Worm (Caenorhabditis elegans) whole organism, mixed stage, embryonic: ENCODE data around the gene rbm-26.

Experiments used
- ceh-83 ChIP-seq: fragments of 200-800 bp; sonication (Bioruptor generic); optimal IDR thresholded peaks from 2 replicates; lab custom pipeline; 2018; ENCODE audit warnings: mild to moderate bottlenecking, missing genetic modification characterization, missing compliant biosample characterization
- elt-1 ChIP-seq: sonication (generic microtip); optimal IDR thresholded peaks from 2 replicates; lab custom pipeline; 2017; ENCODE audit warnings: missing genetic modification characterization, mild to moderate bottlenecking, missing compliant biosample characterization, antibody characterized with exemption, moderate library complexity, borderline replicate concordance; ENCODE audit not compliant: insufficient read depth
- elt-3 ChIP-seq: fragments of 150-350 bp; optimal IDR thresholded peaks from 2 replicates; lab custom pipeline; 2014; ENCODE audit warnings: missing biosample characterization, missing genetic modification characterization
- flh-1 ChIP-seq: fragments of 200-800 bp; sonication (Bioruptor generic); optimal IDR thresholded peaks from 2 replicates; lab custom pipeline; 2018; ENCODE audit warnings: mild to moderate bottlenecking, missing genetic modification characterization, moderate library complexity, missing compliant biosample characterization
- lsy-2 ChIP-seq: fragments of 150-350 bp; optimal IDR thresholded peaks from 2 replicates; lab custom pipeline; 2014; ENCODE audit warnings: missing biosample characterization, missing genetic modification characterization
- mep-1 ChIP-seq: fragments of 150-350 bp; optimal IDR thresholded peaks from 2 replicates; lab custom pipeline; 2017; ENCODE audit warnings: missing biosample characterization, missing genetic modification reagents, missing genetic modification characterization, inconsistent platforms
- nhr-12 ChIP-seq: fragments of 150-350 bp; optimal IDR thresholded peaks from 2 replicates; lab custom pipeline; 2014; ENCODE audit warnings: missing biosample characterization, missing genetic modification characterization
- nhr-237 ChIP-seq: fragments of 150-350 bp; optimal IDR thresholded peaks from 2 replicates; lab custom pipeline; 2014; ENCODE audit warnings: missing biosample characterization, missing genetic modification characterization
- nhr-76 ChIP-seq: sonication (generic microtip); optimal IDR thresholded peaks from 2 replicates; lab custom pipeline; 2017; ENCODE audit warnings: missing biosample characterization, missing genetic modification characterization
- pha-4 ChIP-seq: fragments of 150-350 bp; optimal IDR thresholded peaks from 2 replicates; lab custom pipeline; 2018; ENCODE audit warnings: missing biosample characterization, missing genetic modification reagents, missing genetic modification characterization
- sptf-1 ChIP-seq: sonication (generic microtip); optimal IDR thresholded peaks from 2 replicates; lab custom pipeline; 2017; ENCODE audit warnings: mild to moderate bottlenecking, missing genetic modification characterization, moderate library complexity, missing compliant biosample characterization
- unc-62 ChIP-seq: fragments of 150-350 bp; optimal IDR thresholded peaks from 2 replicates; lab custom pipeline; 2014; ENCODE audit warnings: missing biosample characterization, missing genetic modification reagents, missing genetic modification characterization
- ztf-11 ChIP-seq: fragments of 150-350 bp; optimal IDR thresholded peaks from 2 replicates; lab custom pipeline; 2014; ENCODE audit warnings: missing biosample characterization, missing genetic modification characterization

DNA sequence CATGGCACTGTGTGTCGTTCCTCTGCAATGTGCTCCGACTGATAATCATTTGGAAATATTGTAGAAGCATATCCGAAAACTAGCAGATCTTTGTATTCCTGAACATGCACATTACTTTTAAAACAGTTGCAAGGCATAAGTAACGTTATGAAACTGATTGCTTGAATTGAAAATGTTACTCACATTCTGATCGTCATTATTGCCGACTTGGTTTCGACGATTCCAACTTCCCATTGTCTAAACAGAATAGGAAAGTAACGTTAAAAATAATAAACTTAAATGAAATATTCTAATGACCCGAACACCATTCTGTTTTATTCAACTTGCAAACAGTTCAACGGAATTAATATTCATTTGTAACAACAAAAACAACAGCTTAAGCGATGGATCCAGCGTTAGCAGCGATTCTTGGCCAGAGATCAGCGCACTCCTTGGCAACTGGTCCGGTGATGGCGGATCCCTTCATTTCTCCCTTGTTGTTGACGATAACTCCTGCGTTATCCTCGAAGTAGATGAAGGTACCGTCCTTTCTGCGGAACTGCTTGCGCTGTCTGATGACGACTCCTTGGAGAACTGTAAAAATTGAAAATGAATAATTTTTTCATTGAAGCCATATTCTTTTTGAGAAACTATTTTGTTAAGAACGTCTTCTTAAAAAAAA, 6.0 kb upstream of the rbm-26 start, which contains the start of gene swp-1:
- no peak for TF ChIP-seq lsy-2 (tag; lab: Kevin White, UChicago)
- no peak for TF ChIP-seq nhr-237 (tag; lab: Kevin White, UChicago)
- TF ChIP-seq pha-4: no peak
- TF ChIP-seq nhr-12: no peak
- no peak for TF ChIP-seq ztf-11 (tag; lab: Kevin White, UChicago)
- TF ChIP-seq elt-1 (tag; lab: Kevin White, UChicago): no peak
- no peak for TF ChIP-seq nhr-76 (tag; lab: Kevin White, UChicago)
- no peak for TF ChIP-seq flh-1 (GFP tag; lab: Kevin White, UChicago)
- TF ChIP-seq mep-1 (tag; lab: Kevin White, UChicago): no peak
- TF ChIP-seq sptf-1 (tag; lab: Kevin White, UChicago): no peak
- TF ChIP-seq ceh-83: no peak
- no peak for TF ChIP-seq unc-62
- TF ChIP-seq elt-3: no peak
